Worm (Caenorhabditis elegans) whole organism, L4 larva: Measurements from ENCODE around the gene msp-142.

Source experiments
- F26F4.8 ChIP-seq: fragments of 200-800 bp; sonication (Bioruptor generic); conservative IDR thresholded peaks from 2 replicates; pipeline ENCODE4 v1.3.6; 2022; ENCODE audit warnings: missing genetic modification characterization, missing compliant biosample characterization
- R02D3.7 ChIP-seq: fragments of 150-350 bp; sonication (generic microtip); optimal IDR thresholded peaks from 3 replicates; lab custom pipeline; 2014; ENCODE audit warnings: missing biosample characterization, missing genetic modification characterization
- Y75B8A.6 ChIP-seq: fragments of 200-800 bp; sonication (Bioruptor generic); IDR thresholded peaks from 2 replicates; pipeline ENCODE4 v1.3.6; 2022; ENCODE audit warnings: missing genetic modification reagents, missing genetic modification characterization, missing compliant biosample characterization
- aha-1 ChIP-seq: fragments of 150-350 bp; peaks from one replicate; lab custom pipeline; 2014; ENCODE audit warnings: missing biosample characterization, missing genetic modification characterization
- ama-1 ChIP-seq: fragments of 150-350 bp; optimal IDR thresholded peaks from 2 replicates; lab custom pipeline; 2014; ENCODE audit warnings: inconsistent platforms, mixed read lengths
- ceh-32 ChIP-seq: sonication (generic microtip); optimal IDR thresholded peaks from 2 replicates; lab custom pipeline; 2016; ENCODE audit warnings: mild to moderate bottlenecking, missing genetic modification characterization, missing compliant biosample characterization; ENCODE audit not compliant: poor library complexity
- cey-2 ChIP-seq: sonication (generic microtip); optimal IDR thresholded peaks from 3 replicates; lab custom pipeline; 2017; ENCODE audit warnings: missing genetic modification characterization, mild to moderate bottlenecking, missing compliant biosample characterization, antibody characterized with exemption, borderline replicate concordance; ENCODE audit not compliant: insufficient read depth
- ctbp-1 ChIP-seq: fragments of 200-800 bp; sonication (Bioruptor generic); IDR thresholded peaks from 2 replicates; pipeline ENCODE4 v1.3.6; 2022; ENCODE audit warnings: missing genetic modification reagents, missing genetic modification characterization, missing compliant biosample characterization
- daf-16 ChIP-seq, 3 experiments: sonication (generic microtip); optimal IDR thresholded peaks; 2 replicates each; lab custom pipeline; 2016 to 2017; ENCODE audit warnings: missing genetic modification characterization in 3 of 3, missing genetic modification reagents in 3 of 3, mild to moderate bottlenecking in 2 of 3, missing compliant biosample characterization in 2 of 3, missing biosample characterization in 1 of 3, moderate library complexity in 1 of 3
- dmd-6 ChIP-seq: fragments of 200-800 bp; sonication (Bioruptor generic); IDR thresholded peaks from 2 replicates; pipeline ENCODE4 v1.3.6; 2022; ENCODE audit warnings: missing genetic modification reagents, missing genetic modification characterization, missing compliant biosample characterization
- dmd-8 ChIP-seq: fragments of 200-800 bp; sonication (Bioruptor generic); IDR thresholded peaks from 2 replicates; pipeline ENCODE4 v1.3.6; 2022; ENCODE audit warnings: missing genetic modification characterization, missing compliant biosample characterization
- dmd-9 ChIP-seq: fragments of 200-800 bp; sonication (Bioruptor generic); IDR thresholded peaks from 2 replicates; pipeline ENCODE4 v1.3.6; 2022; ENCODE audit warnings: missing genetic modification reagents, missing genetic modification characterization, missing compliant biosample characterization
- dve-1 ChIP-seq: sonication (generic microtip); optimal IDR thresholded peaks from 2 replicates; lab custom pipeline; 2017; ENCODE audit warnings: antibody characterized with exemption, mild to moderate bottlenecking, missing genetic modification characterization, missing compliant biosample characterization; ENCODE audit not compliant: insufficient read depth
- egl-27 ChIP-seq: sonication (generic microtip); optimal IDR thresholded peaks from 3 replicates; lab custom pipeline; 2017; ENCODE audit warnings: missing biosample characterization, missing genetic modification reagents, missing genetic modification characterization
- fos-1 ChIP-seq: fragments of 150-350 bp; optimal IDR thresholded peaks from 2 replicates; lab custom pipeline; 2014; ENCODE audit warnings: missing biosample characterization, missing genetic modification characterization
- hif-1 ChIP-seq, 2 experiments: sonication (generic microtip); optimal IDR thresholded peaks; 2 replicates each; lab custom pipeline; 2016 to 2017; ENCODE audit warnings: missing compliant biosample characterization in 2 of 2, missing genetic modification characterization in 2 of 2, missing genetic modification reagents in 2 of 2, missing genotype in 2 of 2, mild to moderate bottlenecking in 1 of 2
- hlh-11 ChIP-seq: fragments of 200-800 bp; sonication (Bioruptor generic); optimal IDR thresholded peaks from 2 replicates; lab custom pipeline; 2018; ENCODE audit warnings: mild to moderate bottlenecking, missing genetic modification characterization, missing compliant biosample characterization
- jun-1 ChIP-seq: fragments of 150-350 bp; optimal IDR thresholded peaks from 2 replicates; lab custom pipeline; 2014; ENCODE audit warnings: missing biosample characterization, missing genetic modification reagents, missing genetic modification characterization
- lin-1 ChIP-seq: fragments of 200-800 bp; sonication (Bioruptor generic); IDR thresholded peaks from 2 replicates; pipeline ENCODE4 v1.3.6; 2022; ENCODE audit warnings: missing genetic modification reagents, missing genetic modification characterization, missing compliant biosample characterization
- lin-39 ChIP-seq: fragments of 150-350 bp; optimal IDR thresholded peaks from 2 replicates; lab custom pipeline; 2014; ENCODE audit warnings: missing biosample characterization, missing genetic modification reagents, missing genetic modification characterization
- mdt-29 ChIP-seq: fragments of 200-800 bp; sonication (Bioruptor generic); IDR thresholded peaks from 2 replicates; pipeline ENCODE4 v1.3.6; 2022; ENCODE audit warnings: missing genetic modification reagents, missing genetic modification characterization, missing compliant biosample characterization
- mep-1 ChIP-seq: fragments of 150-350 bp; sonication (generic microtip); optimal IDR thresholded peaks from 3 replicates; lab custom pipeline; 2014; ENCODE audit warnings: missing biosample characterization, missing genetic modification characterization
- mes-2 ChIP-seq: sonication (generic microtip); optimal IDR thresholded peaks from 2 replicates; lab custom pipeline; 2016; ENCODE audit warnings: missing genotype, mild to moderate bottlenecking, missing genetic modification characterization, missing compliant biosample characterization; ENCODE audit not compliant: poor library complexity, severe bottlenecking
- mxl-2 ChIP-seq: fragments of 200-800 bp; sonication (Bioruptor generic); conservative IDR thresholded peaks from 2 replicates; pipeline ENCODE4 v1.3.6; 2022; ENCODE audit warnings: missing genetic modification reagents, missing genetic modification characterization, missing compliant biosample characterization
- mxl-3 ChIP-seq: fragments of 200-800 bp; sonication (Bioruptor generic); optimal IDR thresholded peaks from 2 replicates; lab custom pipeline; 2018; ENCODE audit warnings: mild to moderate bottlenecking, missing genetic modification characterization, missing compliant biosample characterization
- nhr-102 ChIP-seq: sonication (generic microtip); optimal IDR thresholded peaks from 2 replicates; lab custom pipeline; 2016; ENCODE audit warnings: mild to moderate bottlenecking, missing genetic modification characterization, moderate library complexity, missing compliant biosample characterization
- nhr-111 ChIP-seq: fragments of 200-800 bp; sonication (Bioruptor generic); optimal IDR thresholded peaks from 2 replicates; lab custom pipeline; 2018; ENCODE audit warnings: mild to moderate bottlenecking, missing genetic modification characterization, missing compliant biosample characterization
- nhr-28 ChIP-seq: fragments of 150-350 bp; optimal IDR thresholded peaks from 2 replicates; lab custom pipeline; 2014; ENCODE audit warnings: missing biosample characterization, missing genetic modification characterization
- nhr-41 ChIP-seq: fragments of 200-800 bp; sonication (Bioruptor generic); IDR thresholded peaks from 2 replicates; pipeline ENCODE4 v1.3.6; 2022; ENCODE audit warnings: missing genetic modification reagents, missing genetic modification characterization, missing compliant biosample characterization
- nhr-48 ChIP-seq: sonication (generic microtip); optimal IDR thresholded peaks from 2 replicates; lab custom pipeline; 2016; ENCODE audit warnings: mild to moderate bottlenecking, missing genetic modification characterization, missing compliant biosample characterization
- nhr-77 ChIP-seq: fragments of 150-350 bp; optimal IDR thresholded peaks from 2 replicates; lab custom pipeline; 2014; ENCODE audit warnings: missing biosample characterization, missing genetic modification characterization
- php-3 ChIP-seq: fragments of 200-800 bp; sonication (Bioruptor generic); IDR thresholded peaks from 2 replicates; pipeline ENCODE4 v1.3.6; 2022; ENCODE audit warnings: missing genetic modification reagents, missing genetic modification characterization, missing compliant biosample characterization
- pqm-1 ChIP-seq: sonication (generic microtip); optimal IDR thresholded peaks from 2 replicates; lab custom pipeline; 2017; ENCODE audit warnings: missing biosample characterization, missing genetic modification characterization
- set-16 ChIP-seq: fragments of 200-800 bp; sonication (Bioruptor generic); IDR thresholded peaks from 2 replicates; pipeline ENCODE4 v1.3.6; 2022; ENCODE audit warnings: missing genetic modification reagents, missing genetic modification characterization, missing compliant biosample characterization
- spr-1 ChIP-seq: sonication (generic microtip); optimal IDR thresholded peaks from 2 replicates; lab custom pipeline; 2016; ENCODE audit warnings: mild to moderate bottlenecking, missing genetic modification characterization, missing compliant biosample characterization
- tra-1 ChIP-seq: fragments of 200-800 bp; sonication (Bioruptor generic); IDR thresholded peaks from 2 replicates; pipeline ENCODE4 v1.3.6; 2022; ENCODE audit warnings: missing genetic modification reagents, missing genetic modification characterization, missing compliant biosample characterization
- unc-39 ChIP-seq: sonication (generic microtip); optimal IDR thresholded peaks from 2 replicates; lab custom pipeline; 2017; ENCODE audit warnings: missing biosample characterization, missing genetic modification characterization
- unc-62 ChIP-seq, 3 experiments: fragments of 150-350 bp in 1 of 3; sonication (generic microtip); optimal IDR thresholded peaks in 2 of 3; peaks in 1 of 3; 1 replicate in 1 of 3; 2 replicates in 2 of 3; lab custom pipeline; 2014 to 2017; ENCODE audit warnings: missing biosample characterization in 3 of 3, missing genetic modification characterization in 3 of 3, missing genetic modification reagents in 3 of 3, missing genotype in 1 of 3
- zfp-2 ChIP-seq: sonication (generic microtip); optimal IDR thresholded peaks from 2 replicates; lab custom pipeline; 2016; ENCODE audit warnings: mild to moderate bottlenecking, missing genetic modification characterization, missing compliant biosample characterization
- zip-2 ChIP-seq: fragments of 150-350 bp; optimal IDR thresholded peaks from 2 replicates; lab custom pipeline; 2014; ENCODE audit warnings: missing biosample characterization, missing genetic modification characterization

The msp-142 gene

ce11 chrII:5749733-5750238 lies 47.9 kb upstream of the msp-142 start, which contains the start of gene ifb-2 (continued):
- TF ChIP-seq R02D3.7 (tag; lab: Kevin White, UChicago) (no peak), php-3 (GFP tag; lab: Robert Waterston, UW) (no peak), spr-1 (tag; lab: Kevin White, UChicago) (no peak), hlh-11 (tag; lab: Kevin White, UChicago) (peak; percentile 62), zip-2 (tag; lab: Kevin White, UChicago) (no peak), nhr-41 (0 out of 2 replicates have a peak, but pooled peaks have one; percentile 48), dve-1 (tag; lab: Kevin White, UChicago) (peak; percentile 44)
- TF ChIP-seq, all 104 proteins: peak for 9

ce11 chrII:5751353-5751752 lies 46.4 kb upstream of the msp-142 start:
- no peak for TF ChIP-seq nhr-41
- peak; percentile 72 for TF ChIP-seq dmd-6 (GFP tag; lab: Robert Waterston, UW)
- no peak for TF ChIP-seq ceh-32
- peak; percentile 77 for TF ChIP-seq dve-1 (tag; lab: Kevin White, UChicago)
- TF ChIP-seq unc-62 (GFP tag; optimal IDR thresholded peaks at IDR 0.05 in 1 of 2; lab: Kevin White, UChicago), result no peak
- no peak for TF ChIP-seq unc-62 (tag; optimal IDR thresholded peaks at IDR 0.05; lab: Kevin White, UChicago)
- TF ChIP-seq mes-2, result peak; percentile 9
- TF ChIP-seq jun-1 (tag; lab: Kevin White, UChicago), result no peak
- no peak for TF ChIP-seq ctbp-1 (GFP tag; lab: Robert Waterston, UW)
- no peak for TF ChIP-seq mep-1 (tag; lab: Kevin White, UChicago)
- TF ChIP-seq Y75B8A.6 (GFP tag; lab: Robert Waterston, UW), result no peak
- TF ChIP-seq lin-1 (GFP tag; lab: Robert Waterston, UW), result 0 out of 2 replicates have a peak, but pooled peaks have one; percentile 23
- TF ChIP-seq nhr-102 (tag; lab: Kevin White, UChicago), result no peak
- TF ChIP-seq cey-2 (tag; lab: Kevin White, UChicago), result no peak
- peak; percentile 17 for TF ChIP-seq mxl-3 (GFP tag; lab: Kevin White, UChicago)
- peak; percentile 8 for TF ChIP-seq ama-1
- no peak for TF ChIP-seq nhr-111
- peak; percentile 92 for TF ChIP-seq pqm-1 (tag; lab: Kevin White, UChicago)
- TF ChIP-seq mxl-2 (GFP tag; lab: Robert Waterston, UW), result no peak
- no peak for TF ChIP-seq F26F4.8 (GFP tag; lab: Robert Waterston, UW)
- no peak for TF ChIP-seq fos-1 (tag; lab: Kevin White, UChicago)
- no peak for TF ChIP-seq zfp-2 (tag; lab: Kevin White, UChicago)
- TF ChIP-seq mdt-29 (GFP tag; lab: Robert Waterston, UW), result no peak
- 0 out of 2 replicates have a peak, but pooled peaks have one; percentile 49 for TF ChIP-seq tra-1 (GFP tag; lab: Robert Waterston, UW)
- no peak for TF ChIP-seq unc-39 (tag; lab: Kevin White, UChicago)
- TF ChIP-seq nhr-77, result peak; percentile 69
- no peak for TF ChIP-seq dmd-8 (GFP tag; lab: Robert Waterston, UW)
- TF ChIP-seq hif-1 (tag; optimal IDR thresholded peaks at IDR 0.05; lab: Kevin White, UChicago), result no peak
- TF ChIP-seq nhr-28 (tag; lab: Kevin White, UChicago), result peak; percentile 85
- no peak for TF ChIP-seq nhr-48 (tag; lab: Kevin White, UChicago)
- no peak for TF ChIP-seq lin-39 (tag; lab: Kevin White, UChicago)
- TF ChIP-seq egl-27 (tag; lab: Kevin White, UChicago), result no peak
- TF ChIP-seq aha-1 (tag; lab: Kevin White, UChicago), result peak; percentile 17
- TF ChIP-seq hlh-11 (tag; lab: Kevin White, UChicago), result peak; percentile 60
- no peak for TF ChIP-seq daf-16 (GFP tag; optimal IDR thresholded peaks at IDR 0.05; lab: Kevin White, UChicago)
- TF ChIP-seq daf-16 (tag; optimal IDR thresholded peaks at IDR 0.05; lab: Kevin White, UChicago), result peak; percentile 79
- TF ChIP-seq dmd-9 (GFP tag; lab: Robert Waterston, UW), result no peak
- no peak for TF ChIP-seq set-16 (GFP tag; lab: Robert Waterston, UW)
